Worm (Caenorhabditis elegans): ENCODE measurements around the gene pkc-3.

Gene pkc-3

DNA sequence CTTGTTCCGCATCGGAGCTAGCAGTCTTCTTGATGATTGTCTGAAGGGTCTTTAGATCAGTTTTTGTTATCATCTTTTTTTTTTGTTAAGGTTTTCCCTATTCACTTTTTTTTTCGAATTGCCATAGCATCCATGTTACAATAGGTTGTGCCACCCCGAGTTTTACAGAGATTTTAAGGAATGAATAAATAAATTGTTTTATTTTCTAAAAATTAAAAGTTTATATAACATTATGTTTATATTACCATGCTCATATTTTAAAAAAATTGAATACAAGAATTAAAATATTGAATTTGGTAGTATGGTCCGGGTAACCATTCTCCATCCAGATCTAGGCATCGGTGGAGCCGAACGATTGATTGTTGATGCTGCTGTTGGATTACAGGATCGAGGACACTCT, 4.9 kb upstream of the pkc-3 start, which contains the start of gene algn-2:
algn-2 (plus strand) TSS at position 301 of the 400 bp plus-strand sequence.
- TF ChIP-seq sox-4 (tag; optimal IDR thresholded peaks at IDR 0.05) (no peak), unc-86 (tag; optimal IDR thresholded peaks at IDR 0.05) (no peak)

DNA sequence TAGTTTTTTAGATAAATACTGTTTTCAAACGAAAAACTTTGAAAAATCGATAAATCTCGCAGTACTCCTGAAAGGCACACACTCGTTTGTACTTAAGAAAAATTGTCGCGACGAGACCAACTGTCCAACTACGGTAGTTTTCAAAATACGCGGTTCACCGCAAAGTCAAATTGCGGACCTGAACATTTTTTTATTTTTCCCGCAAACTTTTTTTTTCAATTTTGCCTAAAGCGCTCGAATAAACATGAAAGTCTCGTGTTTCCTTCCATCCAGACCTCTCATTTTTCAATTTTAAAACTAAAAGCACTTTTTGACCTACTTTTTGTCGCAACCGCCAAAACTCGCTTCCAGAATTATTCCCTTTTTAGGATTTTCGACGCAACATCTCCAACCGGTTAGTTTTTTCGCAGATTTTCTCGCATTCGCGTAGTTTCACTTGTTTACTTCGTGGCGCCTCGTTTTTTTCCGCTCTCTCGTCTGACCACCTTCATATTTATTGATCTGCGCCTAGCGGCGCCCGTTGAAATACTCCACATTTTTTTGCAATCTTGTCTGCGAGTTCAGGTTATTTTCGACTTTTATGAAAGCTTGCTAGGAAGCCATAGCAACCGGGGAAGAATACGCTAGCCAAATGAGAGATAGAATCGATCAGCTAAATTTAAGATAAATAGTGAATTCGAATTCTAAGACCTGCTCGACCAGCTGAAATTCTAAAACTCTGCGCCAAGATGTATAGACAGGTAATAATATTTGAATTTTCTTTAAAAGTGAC, 2.2 kb upstream of the pkc-3 start, which contains the start of gene prdx-2:
prdx-2 (plus strand) TSS at position 729 of the 772 bp plus-strand sequence.
- TF ChIP-seq pag-3 (tag; optimal IDR thresholded peaks at IDR 0.05; ENCODE audit: borderline replicate concordance) (no peak), fax-1 (tag; optimal IDR thresholded peaks at IDR 0.05) (no peak), sox-2 (GFP tag; IDR thresholded peaks at IDR 0.05) (no peak), tbx-2 (tag; optimal IDR thresholded peaks at IDR 0.05) (no peak), unc-42 (tag; optimal IDR thresholded peaks at IDR 0.05) (no peak), ceh-45 (GFP tag; IDR thresholded peaks at IDR 0.05) (no peak)

DNA sequence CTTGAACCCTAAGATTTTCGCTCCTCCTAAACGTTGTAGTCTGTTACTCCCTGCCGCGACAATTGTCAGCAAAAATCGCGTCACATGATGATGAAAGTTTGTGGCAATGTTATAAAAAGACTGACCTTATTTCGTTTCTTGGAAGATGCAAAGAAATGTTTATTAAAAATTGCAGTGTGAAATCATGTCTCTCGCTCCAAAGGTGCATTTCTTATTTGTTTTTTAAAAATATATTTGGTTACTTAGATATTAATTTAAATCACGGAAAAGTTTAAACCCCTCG, 1.6 kb upstream of the pkc-3 start:
- no peak for TF ChIP-seq tbx-7 (tag; optimal IDR thresholded peaks at IDR 0.05)
- TF ChIP-seq C38D4.7 (GFP tag; optimal IDR thresholded peaks at IDR 0.05), result no peak
- TF ChIP-seq pqm-1 (tag; optimal IDR thresholded peaks at IDR 0.05), result no peak
- no peak for TF ChIP-seq pha-2 (tag; optimal IDR thresholded peaks at IDR 0.05)

DNA sequence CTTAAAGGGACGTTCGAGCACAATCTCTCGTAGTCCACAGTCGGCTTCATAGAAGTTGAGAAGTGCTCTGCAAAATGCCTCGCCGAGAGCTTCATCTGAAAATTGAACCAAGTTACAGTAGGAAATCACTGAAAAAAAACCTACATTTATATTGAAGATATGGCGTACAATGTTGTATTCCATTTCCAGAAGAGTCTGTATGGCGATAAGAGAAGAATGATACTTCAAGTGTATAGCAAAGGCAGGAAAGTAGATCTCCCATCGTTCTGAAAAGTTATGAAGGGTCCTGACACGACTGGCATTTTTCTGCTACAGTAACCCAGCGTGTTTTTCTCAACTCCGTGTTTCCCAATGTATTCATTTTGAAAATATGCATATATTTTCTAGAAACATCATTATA, 4.5 kb downstream of the pkc-3 start:
- TF ChIP-seq nfya-1 (tag; optimal IDR thresholded peaks at IDR 0.05) (no peak), odd-2 (tag; optimal IDR thresholded peaks at IDR 0.05) (no peak), lin-11 (tag; optimal IDR thresholded peaks at IDR 0.05) (no peak), ceh-22 (tag; optimal IDR thresholded peaks at IDR 0.05) (no peak), tbx-2 (tag; optimal IDR thresholded peaks at IDR 0.05) (no peak), unc-3 (GFP tag; conservative IDR thresholded peaks at IDR 0.05) (no peak), unc-3 (tag; optimal IDR thresholded peaks at IDR 0.05) (no peak), fkh-10 (GFP tag; optimal IDR thresholded peaks at IDR 0.05) (no peak), ceh-9 (tag; optimal IDR thresholded peaks at IDR 0.05) (no peak), ttx-3 (tag; optimal IDR thresholded peaks at IDR 0.05) (no peak), unc-86 (tag; optimal IDR thresholded peaks at IDR 0.05) (no peak)

DNA sequence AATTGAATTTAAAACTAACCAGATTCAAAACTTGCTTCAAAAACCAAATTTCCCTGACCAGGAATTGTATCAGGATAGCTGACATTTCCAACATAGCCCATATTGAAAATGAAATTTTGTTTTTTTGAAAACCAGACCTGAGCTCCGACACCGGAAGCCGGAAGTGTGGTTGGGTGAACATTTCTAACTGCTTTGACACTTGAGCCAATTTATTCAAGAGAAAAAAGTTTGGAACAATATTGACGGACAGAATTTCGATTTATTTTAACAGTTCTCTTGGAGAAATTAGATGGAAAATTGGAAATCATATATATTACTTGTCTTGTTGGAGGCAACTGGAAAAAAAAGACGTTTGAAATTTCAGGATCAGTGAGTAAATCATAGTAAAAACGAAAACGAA, 7.4 kb downstream of the pkc-3 start, which contains the start of gene ccpp-6:
ccpp-6 (minus strand) TSS at position 101 of the 400 bp plus-strand sequence.
- no peak for TF ChIP-seq pat-9 (tag; optimal IDR thresholded peaks at IDR 0.05)
- no peak for TF ChIP-seq ceh-24 (tag; optimal IDR thresholded peaks at IDR 0.05)
- TF ChIP-seq tbx-2 (tag; optimal IDR thresholded peaks at IDR 0.05), result no peak
- TF ChIP-seq unc-86 (tag; optimal IDR thresholded peaks at IDR 0.05), result no peak
- no peak for TF ChIP-seq ztf-16 (tag; optimal IDR thresholded peaks at IDR 0.05)
- no peak for TF ChIP-seq nfya-1 (tag; optimal IDR thresholded peaks at IDR 0.05)
- no peak for TF ChIP-seq K02D7.2 (tag; optimal IDR thresholded peaks at IDR 0.05)
- TF ChIP-seq eyg-1 (tag; optimal IDR thresholded peaks at IDR 0.05), result no peak
- TF ChIP-seq ets-4 (tag; optimal IDR thresholded peaks at IDR 0.05), result no peak
- no peak for TF ChIP-seq sdc-2 (tag; optimal IDR thresholded peaks at IDR 0.05)
- TF ChIP-seq ceh-6 (GFP tag; optimal IDR thresholded peaks at IDR 0.05), result no peak
- no peak for TF ChIP-seq C38D4.7 (GFP tag; optimal IDR thresholded peaks at IDR 0.05)
- no peak for TF ChIP-seq ceh-22 (tag; optimal IDR thresholded peaks at IDR 0.05)
- no peak for TF ChIP-seq che-1 (tag; optimal IDR thresholded peaks at IDR 0.05)
- no peak for TF ChIP-seq nhr-232 (tag; optimal IDR thresholded peaks at IDR 0.05)
- no peak for TF ChIP-seq ceh-45 (GFP tag; IDR thresholded peaks at IDR 0.05)
- TF ChIP-seq ceh-9 (tag; optimal IDR thresholded peaks at IDR 0.05), result no peak
- no peak for TF ChIP-seq ceh-19 (GFP tag; optimal IDR thresholded peaks at IDR 0.05)
- TF ChIP-seq unc-42 (tag; optimal IDR thresholded peaks at IDR 0.05), result no peak
- TF ChIP-seq sox-2 (GFP tag; IDR thresholded peaks at IDR 0.05), result no peak

All from whole organism, late embryonic.